Fruit fly (Drosophila melanogaster): ENCODE results near the gene CG5004.

The CG5004 gene

dm6 chrX:17175558-17176189 is 68.3 kb downstream of the CG5004 start (continued):
- TF ChIP-seq Hr78 (GFP tag; optimal IDR thresholded peaks at IDR 0.05) = peak in 1 of 2 experiments; percentile 70
- TF ChIP-seq pb (GFP tag; optimal IDR thresholded peaks at IDR 0.05) = no peak
- TF ChIP-seq Rfx (GFP tag; IDR thresholded peaks at IDR 0.05) = peak; percentile 65
- TF ChIP-seq Deaf1 (tag; optimal IDR thresholded peaks at IDR 0.05) = no peak
- TF ChIP-seq Nf-YB (GFP tag; optimal IDR thresholded peaks at IDR 0.05) = peak; percentile 41
- TF ChIP-seq CG17186 (GFP tag; optimal IDR thresholded peaks at IDR 0.05) = no peak
- TF ChIP-seq ci (GFP tag; IDR thresholded peaks at IDR 0.05) = 0 out of 3 replicates have a peak, but pooled peaks have one; percentile 50
- 0 out of 2 replicates have a peak, but pooled peaks have one; percentile 14 for TF ChIP-seq CG31441 (GFP tag; IDR thresholded peaks at IDR 0.05)
- peak; percentile 44 for TF ChIP-seq CG14441 (GFP tag; IDR thresholded peaks at IDR 0.05)
- TF ChIP-seq sob (GFP tag; IDR thresholded peaks at IDR 0.05) = peak; percentile 47; the same call in 1 of the 2 replicates
- no peak for TF ChIP-seq CG12744 (GFP tag; optimal IDR thresholded peaks at IDR 0.05)
- peak; percentile 53; the same call in 1 of the 2 replicates for TF ChIP-seq Dip2 (GFP tag; IDR thresholded peaks at IDR 0.05)
- TF ChIP-seq Antp (GFP tag; optimal IDR thresholded peaks at IDR 0.05) = peak; percentile 24
- TF ChIP-seq gfzf (GFP tag; optimal IDR thresholded peaks at IDR 0.05) = peak; percentile 8
- TF ChIP-seq CG5245 (GFP tag; optimal IDR thresholded peaks at IDR 0.05) = peak; percentile 33
- TF ChIP-seq danr (GFP tag; IDR thresholded peaks at IDR 0.05) = no peak
- peak; percentile 17 for TF ChIP-seq CG33557 (GFP tag; optimal IDR thresholded peaks at IDR 0.05)
- TF ChIP-seq Dek (tag; optimal IDR thresholded peaks at IDR 0.05) = peak; percentile 26
- peak; percentile 54 for TF ChIP-seq CG30403 (GFP tag; optimal IDR thresholded peaks at IDR 0.05)
- no peak for TF ChIP-seq Fer2 (tag; optimal IDR thresholded peaks at IDR 0.05)
- TF ChIP-seq CG2712 (tag; optimal IDR thresholded peaks at IDR 0.05) = peak; percentile 34
- peak; percentile 78 for TF ChIP-seq sens (GFP tag)
- TF ChIP-seq nmo (GFP tag; optimal IDR thresholded peaks at IDR 0.05) = peak; percentile 13
- peak; percentile 58; the same call in 1 of the 2 replicates for TF ChIP-seq CG42726 (GFP tag; IDR thresholded peaks at IDR 0.05; ENCODE audit: partially characterized antibody)
- peak; percentile 27 for TF ChIP-seq CG7839 (tag; optimal IDR thresholded peaks at IDR 0.05)
- peak; percentile 42 for TF ChIP-seq Sox102F (GFP tag; optimal IDR thresholded peaks at IDR 0.05)
- TF ChIP-seq dpn (GFP tag; optimal IDR thresholded peaks at IDR 0.05) = peak; percentile 14 to 35
- TF ChIP-seq CG2202 (tag; optimal IDR thresholded peaks at IDR 0.05) = no peak
- TF ChIP-seq Bgb (GFP tag; IDR thresholded peaks at IDR 0.05; ENCODE audit: partially characterized antibody) = peak; percentile 77
- TF ChIP-seq Med (GFP tag) = peak; percentile 86
- no peak for TF ChIP-seq CG10431 (GFP tag; optimal IDR thresholded peaks at IDR 0.05)
- no peak for TF ChIP-seq br (optimal IDR thresholded peaks at IDR 0.05)
- peak; percentile 33 for TF ChIP-seq CG8944 (GFP tag; optimal IDR thresholded peaks at IDR 0.05)
- no peak for TF ChIP-seq lab (GFP tag; optimal IDR thresholded peaks at IDR 0.05)
- TF ChIP-seq D (optimal IDR thresholded peaks at IDR 0.05) = no peak
- TF ChIP-seq D (GFP tag; optimal IDR thresholded peaks at IDR 0.05) = peak; percentile 9
- peak; percentile 6 for TF ChIP-seq pum (GFP tag; optimal IDR thresholded peaks at IDR 0.05)
- no peak; the same call in 2 of the 3 replicates for TF ChIP-seq B-H1 (GFP tag; IDR thresholded peaks at IDR 0.05)
- TF ChIP-seq ken (GFP tag; IDR thresholded peaks at IDR 0.05) = no peak
- TF ChIP-seq knrl (GFP tag; IDR thresholded peaks at IDR 0.05; ENCODE audit: partially characterized antibody) = peak; percentile 48; the same call in 2 of the 3 replicates
- peak; percentile 62; the same call in 1 of the 2 replicates for TF ChIP-seq slbo (GFP tag; IDR thresholded peaks at IDR 0.05)
- TF ChIP-seq CG15696 (tag; optimal IDR thresholded peaks at IDR 0.05) = peak; percentile 41
- TF ChIP-seq ash1 (GFP tag; optimal IDR thresholded peaks at IDR 0.05) = peak; percentile 15
- TF ChIP-seq CG15514 (GFP tag; optimal IDR thresholded peaks at IDR 0.05) = peak; percentile 29
- no peak for TF ChIP-seq Dp (GFP tag; optimal IDR thresholded peaks at IDR 0.05)
- TF ChIP-seq Myb (GFP tag; optimal IDR thresholded peaks at IDR 0.05) = peak; percentile 22
- peak; percentile 35 for TF ChIP-seq mam (GFP tag; optimal IDR thresholded peaks at IDR 0.05)
- no peak for TF ChIP-seq Gsc (GFP tag; IDR thresholded peaks at IDR 0.05)
- no peak for TF ChIP-seq kay (GFP tag; optimal IDR thresholded peaks at IDR 0.05)
- TF ChIP-seq dysf (GFP tag; IDR thresholded peaks at IDR 0.05) = peak; percentile 15; the same call in 1 of the 3 replicates

Data from whole organism, embryonic.